Fruit fly (Drosophila melanogaster) whole organism, pupa: ENCODE data around the gene SecCl.
A peak's percentile ranks its signal among the peaks of the same experiment; 100 is the strongest.

Experiments used
- CG10348 ChIP-seq: fragments of 200-800 bp; sonication (Bioruptor generic); IDR thresholded peaks from 2 replicates; pipeline ENCODE4 v1.3.6; 2022; ENCODE audit warnings: missing biosample characterization, missing genetic modification characterization
- CG12605 ChIP-seq: fragments of 200-800 bp; sonication (Bioruptor generic); IDR thresholded peaks from 2 replicates; pipeline ENCODE4 v1.3.6; 2022; ENCODE audit warnings: missing biosample characterization, missing genetic modification characterization
- CG13204 ChIP-seq: fragments of 200-800 bp; sonication (Bioruptor generic); optimal IDR thresholded peaks from 2 replicates; lab custom pipeline; 2018; ENCODE audit warnings: missing biosample characterization, mild to moderate bottlenecking, missing genetic modification characterization, moderate library complexity
- CG14655 ChIP-seq: fragments of 200-800 bp; sonication (Bioruptor generic); optimal IDR thresholded peaks from 3 replicates; lab custom pipeline; 2017; ENCODE audit warnings: mild to moderate bottlenecking, missing biosample characterization, missing genetic modification reagents, missing genetic modification characterization
- CG15710 ChIP-seq: fragments of 200-800 bp; sonication (Bioruptor generic); optimal IDR thresholded peaks from 2 replicates; lab custom pipeline; 2018; ENCODE audit warnings: missing biosample characterization, mild to moderate bottlenecking, missing genetic modification characterization, moderate library complexity
- CG17806 ChIP-seq: fragments of 200-800 bp; sonication (Bioruptor generic); optimal IDR thresholded peaks from 2 replicates; lab custom pipeline; 2018; ENCODE audit warnings: missing biosample characterization, mild to moderate bottlenecking, missing genetic modification characterization, moderate library complexity
- CG32121 ChIP-seq: fragments of 200-800 bp; sonication (Bioruptor generic); IDR thresholded peaks from 2 replicates; pipeline ENCODE4 v1.3.6; 2022; ENCODE audit warnings: missing biosample characterization, missing genetic modification characterization
- CG34367 ChIP-seq: fragments of 200-800 bp; sonication (Bioruptor generic); optimal IDR thresholded peaks from 2 replicates; lab custom pipeline; 2018; ENCODE audit warnings: missing biosample characterization, mild to moderate bottlenecking, missing genetic modification characterization
- CG4496 ChIP-seq: fragments of 200-800 bp; sonication (Bioruptor generic); IDR thresholded peaks from 3 replicates; pipeline ENCODE4 v1.3.6; 2022; ENCODE audit warnings: missing biosample characterization, missing genetic modification characterization
- CG8159 ChIP-seq: fragments of 200-800 bp; sonication (Bioruptor generic); optimal IDR thresholded peaks from 3 replicates; lab custom pipeline; 2018; ENCODE audit warnings: missing biosample characterization, mild to moderate bottlenecking, missing genetic modification characterization, moderate library complexity
- CG8301 ChIP-seq: fragments of 200-800 bp; sonication (Bioruptor generic); optimal IDR thresholded peaks from 2 replicates; lab custom pipeline; 2018; ENCODE audit warnings: missing biosample characterization, mild to moderate bottlenecking, missing genetic modification characterization
- CG9948 ChIP-seq: fragments of 200-800 bp; sonication (Bioruptor generic); optimal IDR thresholded peaks from 2 replicates; lab custom pipeline; 2018; ENCODE audit warnings: missing biosample characterization, mild to moderate bottlenecking, missing genetic modification characterization, moderate library complexity
- D1 ChIP-seq: fragments of 200-800 bp; sonication (Bioruptor generic); optimal IDR thresholded peaks from 2 replicates; lab custom pipeline; 2018; ENCODE audit warnings: missing biosample characterization, mild to moderate bottlenecking, missing genetic modification characterization, moderate library complexity
- EcR ChIP-seq: fragments of 200-800 bp; sonication (Bioruptor generic); optimal IDR thresholded peaks from 3 replicates; lab custom pipeline; 2019; ENCODE audit warnings: missing biosample characterization, missing genetic modification characterization, mild to moderate bottlenecking, moderate library complexity, missing genetic modification reagents
- Ets98B ChIP-seq: fragments of 200-800 bp; sonication (Bioruptor generic); IDR thresholded peaks from 2 replicates; pipeline ENCODE4 v1.3.6; 2022; ENCODE audit warnings: missing biosample characterization, missing genetic modification characterization
- Pif1A ChIP-seq: fragments of 200-800 bp; sonication (Bioruptor generic); optimal IDR thresholded peaks from 3 replicates; lab custom pipeline; 2016; ENCODE audit warnings: missing biosample characterization, missing genetic modification characterization
- Pif1B ChIP-seq: fragments of 200-800 bp; sonication (Bioruptor generic); optimal IDR thresholded peaks from 3 replicates; lab custom pipeline; 2016; ENCODE audit warnings: missing biosample characterization, missing genetic modification characterization
- Snoo ChIP-seq: fragments of 200-800 bp; sonication (Bioruptor generic); optimal IDR thresholded peaks from 3 replicates; lab custom pipeline; 2017; ENCODE audit warnings: missing biosample characterization, mild to moderate bottlenecking, missing genetic modification characterization, inconsistent platforms
- fd96Ca ChIP-seq: fragments of 200-800 bp; sonication (Bioruptor generic); IDR thresholded peaks from 3 replicates; pipeline ENCODE4 v1.3.6; 2022; ENCODE audit warnings: missing biosample characterization, missing genetic modification characterization
- gl ChIP-seq: fragments of 200-800 bp; sonication (Bioruptor generic); optimal IDR thresholded peaks from 2 replicates; lab custom pipeline; 2018; ENCODE audit warnings: missing biosample characterization, mild to moderate bottlenecking, missing genetic modification characterization
- rn ChIP-seq: fragments of 200-800 bp; sonication (Bioruptor generic); IDR thresholded peaks from 2 replicates; pipeline ENCODE4 v1.3.6; 2022; ENCODE audit warnings: missing biosample characterization, missing genetic modification characterization

Gene SecCl

DNA sequence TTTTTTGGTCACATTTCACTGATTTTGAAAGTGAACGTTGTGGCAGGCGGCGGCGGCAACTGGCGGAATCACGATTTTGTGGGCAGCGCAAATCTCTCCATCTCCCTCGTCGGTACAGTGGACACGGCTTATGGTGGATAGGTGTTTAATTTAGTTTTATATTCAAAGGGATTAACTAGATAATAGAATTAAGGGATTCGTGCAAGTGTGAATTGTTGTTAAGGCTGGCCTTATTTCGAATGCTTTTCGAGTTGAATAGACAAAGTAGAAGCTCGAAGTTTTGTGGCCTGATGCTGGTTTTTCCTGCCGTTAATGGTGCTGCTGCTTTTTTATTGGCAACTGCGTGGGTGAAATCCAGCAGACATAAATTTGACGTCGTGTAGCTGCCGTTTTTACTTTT, 28.0 kb downstream of the SecCl start:
- TF ChIP-seq gl (no peak), EcR (no peak), CG8301 (tag; lab: Kevin White, UChicago) (no peak), CG9948 (tag; lab: Kevin White, UChicago) (no peak), CG32121 (peak; percentile 64; the same call in 1 of the 2 replicates), Pif1B (no peak), Snoo (tag; lab: Kevin White, UChicago) (no peak), D1 (no peak), Ets98B (peak; percentile 45), CG17806 (tag; lab: Kevin White, UChicago) (no peak), fd96Ca (peak; percentile 74), CG34367 (no peak), CG8159 (tag; lab: Kevin White, UChicago) (no peak), CG15710 (tag; lab: Kevin White, UChicago) (no peak), CG4496 (GFP tag; lab: Robert Waterston, UW) (peak; percentile 50; the same call in 2 of the 3 replicates), CG12605 (no peak), rn (GFP tag; lab: Robert Waterston, UW) (0 out of 2 replicates have a peak, but pooled peaks have one; percentile 5), CG13204 (GFP tag; lab: Kevin White, UChicago) (no peak), CG14655 (GFP tag; lab: Kevin White, UChicago) (peak; percentile 12), CG10348 (GFP tag; lab: Robert Waterston, UW) (no peak), Pif1A (GFP tag; lab: Kevin White, UChicago) (peak; percentile 24)

DNA sequence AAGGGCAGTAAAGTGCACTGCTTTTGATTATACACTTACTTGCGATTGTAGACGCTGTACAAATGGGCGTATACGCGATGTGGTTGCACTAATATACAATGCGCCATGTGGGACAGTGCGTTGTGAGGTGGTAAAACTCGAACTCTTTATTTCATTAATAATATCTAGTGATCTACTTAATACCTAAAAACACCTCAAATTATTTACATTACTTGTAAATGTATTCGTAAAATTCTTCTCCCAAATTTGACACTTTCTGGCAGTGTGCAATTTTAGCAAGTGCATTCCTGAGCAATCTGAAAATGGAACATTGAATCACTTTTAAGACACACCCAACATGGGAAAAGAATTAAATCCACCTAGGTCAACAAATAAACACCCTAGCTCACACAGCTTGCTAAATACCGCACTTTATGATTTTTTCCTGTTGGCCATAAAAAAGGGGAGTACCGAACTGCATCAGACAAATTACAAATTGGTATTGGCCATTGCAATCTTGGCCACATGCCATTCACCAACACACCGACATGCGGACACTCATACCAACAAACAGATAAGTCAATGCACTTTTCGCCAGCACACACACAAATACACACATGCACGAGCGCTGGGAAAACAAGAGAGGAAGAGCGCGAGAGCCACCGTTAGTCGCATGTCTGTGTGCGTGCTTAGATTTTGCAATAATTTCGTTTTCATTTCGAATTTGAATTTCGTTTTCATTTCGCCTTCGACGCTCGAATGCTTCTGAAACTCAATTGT, 29.2 kb downstream of the SecCl start:
- TF ChIP-seq CG13204 (GFP tag; lab: Kevin White, UChicago) = no peak
- no peak for TF ChIP-seq CG9948 (tag; lab: Kevin White, UChicago)
- TF ChIP-seq Ets98B = peak; percentile 49; the same call in 1 of the 2 replicates
- peak; percentile 23; the same call in 1 of the 2 replicates for TF ChIP-seq CG12605
- peak; percentile 47; the same call in 1 of the 2 replicates for TF ChIP-seq CG32121
- TF ChIP-seq CG4496 (GFP tag; lab: Robert Waterston, UW) = no peak; the same call in 2 of the 3 replicates
- TF ChIP-seq CG8159 (tag; lab: Kevin White, UChicago) = no peak
- no peak for TF ChIP-seq CG15710 (tag; lab: Kevin White, UChicago)
- no peak for TF ChIP-seq gl
- TF ChIP-seq CG14655 (GFP tag; lab: Kevin White, UChicago) = peak; percentile 40
- peak; percentile 90 for TF ChIP-seq EcR

DNA sequence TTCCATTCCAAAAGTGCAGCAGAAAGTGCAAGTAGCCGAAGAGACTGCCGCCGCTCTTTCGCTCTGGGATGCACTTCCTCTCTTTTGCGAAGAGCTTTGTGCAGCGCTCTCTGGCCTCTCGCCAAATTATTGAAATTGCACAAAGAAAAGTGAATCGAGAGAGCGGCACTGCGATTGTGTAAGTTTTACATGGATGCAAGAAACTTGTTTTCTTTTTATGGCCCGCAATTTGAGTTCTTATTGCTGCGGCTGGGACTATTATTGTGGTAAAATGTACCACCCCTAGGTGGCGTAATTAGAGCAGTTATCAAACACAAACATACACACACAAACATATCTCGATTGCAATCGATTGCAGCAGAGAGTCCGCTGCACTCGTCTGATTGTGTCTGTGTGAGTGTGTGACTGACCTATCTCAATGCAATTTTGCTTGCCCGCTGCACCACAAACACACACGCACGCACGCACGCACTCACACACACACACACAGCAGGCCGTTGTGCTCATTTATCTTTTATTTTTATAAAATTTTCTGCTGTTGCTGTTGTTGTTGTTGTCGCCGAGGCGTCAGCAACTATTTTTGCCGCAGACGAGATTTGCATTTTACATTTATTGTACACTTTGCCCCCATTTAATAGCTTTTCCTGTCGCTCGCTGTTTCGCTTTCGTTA, 30.5 kb downstream of the SecCl start:
- TF ChIP-seq CG13204 (GFP tag; lab: Kevin White, UChicago) (peak; percentile 82), CG4496 (GFP tag; lab: Robert Waterston, UW) (peak; percentile 44; the same call in 2 of the 3 replicates), CG17806 (tag; lab: Kevin White, UChicago) (peak; percentile 12), gl (peak; percentile 5), CG34367 (no peak), CG10348 (GFP tag; lab: Robert Waterston, UW) (no peak), D1 (no peak), EcR (peak; percentile 98), CG14655 (GFP tag; lab: Kevin White, UChicago) (peak; percentile 38), CG32121 (peak; percentile 42; the same call in 1 of the 2 replicates), fd96Ca (peak; percentile 61; the same call in 1 of the 3 replicates), CG12605 (no peak; the same call in none of the 2 replicates), Pif1B (peak; percentile 19), Pif1A (GFP tag; lab: Kevin White, UChicago) (peak; percentile 20), Snoo (tag; lab: Kevin White, UChicago) (no peak), CG15710 (tag; lab: Kevin White, UChicago) (peak; percentile 24), Ets98B (peak; percentile 54; the same call in 1 of the 2 replicates), rn (GFP tag; lab: Robert Waterston, UW) (no peak), CG8301 (tag; lab: Kevin White, UChicago) (peak; percentile 22)

DNA sequence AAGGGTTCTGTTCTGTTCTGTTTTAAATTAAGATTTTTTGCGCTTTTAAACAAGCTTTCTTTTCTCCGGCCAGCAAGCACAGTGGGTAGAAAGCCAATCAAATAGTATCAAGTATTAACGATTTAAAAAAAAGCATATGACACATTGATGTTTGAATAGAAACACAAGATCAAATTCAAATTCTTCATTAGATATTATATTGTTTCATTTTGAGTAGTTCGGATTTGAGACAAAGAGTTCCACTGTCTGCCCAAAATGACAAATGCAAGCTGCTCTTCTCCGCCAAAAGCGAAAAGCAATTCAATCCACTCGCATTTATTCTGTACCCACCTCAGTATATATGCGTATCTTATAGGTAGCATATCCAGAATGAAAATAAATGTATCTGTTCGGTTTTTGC, 32.3 kb downstream of the SecCl start:
- TF ChIP-seq CG9948 (tag; lab: Kevin White, UChicago) (no peak), gl (no peak), CG8301 (tag; lab: Kevin White, UChicago) (no peak), Pif1A (GFP tag; lab: Kevin White, UChicago) (peak; percentile 75), Pif1B (peak; percentile 66), CG15710 (tag; lab: Kevin White, UChicago) (no peak), EcR (no peak), CG34367 (no peak), CG8159 (tag; lab: Kevin White, UChicago) (peak; percentile 7), CG12605 (no peak), Snoo (tag; lab: Kevin White, UChicago) (peak; percentile 73), CG14655 (GFP tag; lab: Kevin White, UChicago) (peak; percentile 44), CG13204 (GFP tag; lab: Kevin White, UChicago) (no peak), Ets98B (peak; percentile 31; the same call in 1 of the 2 replicates), CG32121 (peak; percentile 45; the same call in 1 of the 2 replicates), CG17806 (tag; lab: Kevin White, UChicago) (peak; percentile 8), rn (GFP tag; lab: Robert Waterston, UW) (no peak), fd96Ca (peak; percentile 59; the same call in 1 of the 3 replicates), CG10348 (GFP tag; lab: Robert Waterston, UW) (no peak), D1 (no peak), CG4496 (GFP tag; lab: Robert Waterston, UW) (peak; percentile 75)
- TF ChIP-seq, all 21 proteins: peak for 10

DNA sequence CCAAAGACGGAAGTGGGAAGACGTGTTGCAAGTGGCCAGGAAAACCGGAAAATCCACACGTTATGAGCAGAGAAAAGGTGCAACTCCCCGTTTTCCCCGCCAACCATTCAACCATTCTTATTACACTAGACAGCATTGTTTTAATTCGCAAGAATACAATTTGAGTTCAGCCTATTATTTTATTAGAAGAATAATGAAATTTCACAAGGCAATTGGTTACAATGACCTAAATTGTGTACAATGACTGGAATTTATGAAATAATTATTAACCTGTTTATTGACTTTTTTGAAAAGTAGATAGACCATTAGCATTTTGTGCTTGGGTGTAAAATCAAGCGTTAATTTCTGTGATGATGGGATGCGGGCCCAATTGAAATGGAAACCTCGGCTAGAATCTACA, 34.6 kb downstream of the SecCl start:
- TF ChIP-seq Pif1A (GFP tag; lab: Kevin White, UChicago) = no peak
- TF ChIP-seq Pif1B = peak; percentile 8
- peak; percentile 19; the same call in 1 of the 3 replicates for TF ChIP-seq CG4496 (GFP tag; lab: Robert Waterston, UW)
- no peak for TF ChIP-seq CG10348 (GFP tag; lab: Robert Waterston, UW)
- no peak; the same call in 1 of the 2 replicates for TF ChIP-seq CG12605
- no peak for TF ChIP-seq EcR
- TF ChIP-seq CG15710 (tag; lab: Kevin White, UChicago) = no peak
- peak; percentile 81 for TF ChIP-seq CG14655 (GFP tag; lab: Kevin White, UChicago)
- TF ChIP-seq gl = no peak
- TF ChIP-seq CG17806 (tag; lab: Kevin White, UChicago) = no peak
- peak; percentile 57; the same call in 1 of the 2 replicates for TF ChIP-seq Ets98B
- TF ChIP-seq CG32121 = 0 out of 2 replicates have a peak, but pooled peaks have one; percentile 27
- peak; percentile 14 for TF ChIP-seq CG9948 (tag; lab: Kevin White, UChicago)
- TF ChIP-seq fd96Ca = no peak
- peak; percentile 65 for TF ChIP-seq CG8301 (tag; lab: Kevin White, UChicago)
